Worm (Caenorhabditis elegans) whole organism, early embryonic: Measurements from ENCODE around the gene daf-6.

Experiments used
- B0310.2 ChIP-seq: sonication (generic microtip); optimal IDR thresholded peaks from 2 replicates; lab custom pipeline; 2016; ENCODE audit warnings: mild to moderate bottlenecking, missing genetic modification characterization, missing compliant biosample characterization
- F13C5.2 ChIP-seq: sonication (generic microtip); optimal IDR thresholded peaks from 2 replicates; lab custom pipeline; 2017; ENCODE audit warnings: mild to moderate bottlenecking, missing genetic modification characterization, inconsistent platforms, missing compliant biosample characterization
- aly-1 ChIP-seq: sonication (generic microtip); optimal IDR thresholded peaks from 2 replicates; lab custom pipeline; 2016; ENCODE audit warnings: missing genetic modification characterization, missing compliant biosample characterization
- ama-1 ChIP-seq: fragments of 150-350 bp; optimal IDR thresholded peaks from 2 replicates; lab custom pipeline; 2014
- ceh-13 ChIP-seq: fragments of 200-800 bp; sonication (Bioruptor generic); optimal IDR thresholded peaks from 2 replicates; lab custom pipeline; 2018; ENCODE audit warnings: mild to moderate bottlenecking, missing genetic modification characterization, missing compliant biosample characterization
- ceh-36 ChIP-seq: sonication (generic microtip); optimal IDR thresholded peaks from 2 replicates; lab custom pipeline; 2016; ENCODE audit warnings: missing genetic modification characterization, inconsistent platforms, missing compliant biosample characterization
- ets-7 ChIP-seq: sonication (generic microtip); optimal IDR thresholded peaks from 2 replicates; lab custom pipeline; 2016; ENCODE audit warnings: missing genotype, missing genetic modification characterization, missing compliant biosample characterization
- flt-1 ChIP-seq: fragments of 200-800 bp; sonication (Bioruptor generic); IDR thresholded peaks from 2 replicates; pipeline ENCODE4 v1.3.6; 2022; ENCODE audit warnings: missing genetic modification characterization, missing compliant biosample characterization
- hmbx-1 ChIP-seq: sonication (generic microtip); optimal IDR thresholded peaks from 2 replicates; lab custom pipeline; 2016; ENCODE audit warnings: mild to moderate bottlenecking, missing genetic modification characterization, missing compliant biosample characterization
- hmg-4 ChIP-seq: fragments of 200-800 bp; sonication (Bioruptor generic); optimal IDR thresholded peaks from 2 replicates; lab custom pipeline; 2018; ENCODE audit warnings: mild to moderate bottlenecking, missing genetic modification characterization, missing compliant biosample characterization
- hnd-1 ChIP-seq: sonication (generic microtip); optimal IDR thresholded peaks from 2 replicates; lab custom pipeline; 2016; ENCODE audit warnings: missing genetic modification characterization, missing compliant biosample characterization
- pes-1 ChIP-seq: fragments of 200-800 bp; sonication (Bioruptor generic); IDR thresholded peaks from 2 replicates; pipeline ENCODE4 v1.3.6; 2022; ENCODE audit warnings: missing genetic modification reagents, missing genetic modification characterization, missing compliant biosample characterization
- scrt-1 ChIP-seq: fragments of 200-800 bp; sonication (Bioruptor generic); IDR thresholded peaks from 2 replicates; pipeline ENCODE4 v1.3.6; 2022; ENCODE audit warnings: missing genetic modification characterization, missing compliant biosample characterization
- sea-1 ChIP-seq: fragments of 200-800 bp; sonication (Bioruptor generic); conservative IDR thresholded peaks from 2 replicates; pipeline ENCODE4 v1.3.6; 2022; ENCODE audit warnings: missing genetic modification characterization, missing compliant biosample characterization
- tbx-11 ChIP-seq: fragments of 200-800 bp; sonication (Bioruptor generic); IDR thresholded peaks from 2 replicates; pipeline ENCODE4 v1.3.6; 2022; ENCODE audit warnings: missing genetic modification characterization, missing compliant biosample characterization
- tbx-37 ChIP-seq: fragments of 200-800 bp; sonication (Bioruptor generic); conservative IDR thresholded peaks from 2 replicates; pipeline ENCODE4 v1.3.6; 2022; ENCODE audit warnings: missing genetic modification reagents, missing genetic modification characterization, missing compliant biosample characterization
- tra-4 ChIP-seq: sonication (generic microtip); optimal IDR thresholded peaks from 2 replicates; lab custom pipeline; 2017; ENCODE audit warnings: missing genetic modification characterization, missing compliant biosample characterization

Gene daf-6

ce11 chrX:14888188-14888587, at the start of gene daf-6:
Gene daf-6, plus strand, starts transcription at chrX:14888488.
- TF ChIP-seq scrt-1 (GFP tag; lab: Robert Waterston, UW) (no peak), hmbx-1 (tag; lab: Kevin White, UChicago) (no peak), pes-1 (GFP tag; lab: Robert Waterston, UW) (no peak), tbx-11 (GFP tag; lab: Robert Waterston, UW) (no peak)

ce11 chrX:14841030-14841429, 47.3 kb upstream of the daf-6 start:
- TF ChIP-seq hmg-4 (GFP tag; lab: Kevin White, UChicago): peak; percentile 82
- no peak for TF ChIP-seq pes-1 (GFP tag; lab: Robert Waterston, UW)
- no peak for TF ChIP-seq tbx-11 (GFP tag; lab: Robert Waterston, UW)
- TF ChIP-seq scrt-1 (GFP tag; lab: Robert Waterston, UW): no peak
- no peak for TF ChIP-seq ama-1 (lab: Kevin White, UChicago)
- 0 out of 2 replicates have a peak, but pooled peaks have one; percentile 39 for TF ChIP-seq sea-1
- TF ChIP-seq aly-1 (tag; lab: Kevin White, UChicago): no peak
- peak; percentile 73 for TF ChIP-seq F13C5.2 (tag; lab: Kevin White, UChicago)
- no peak for TF ChIP-seq tbx-37 (GFP tag; lab: Robert Waterston, UW)
- no peak for TF ChIP-seq B0310.2

ce11 chrX:14842846-14843369, 45.4 kb upstream of the daf-6 start:
- TF ChIP-seq scrt-1 (GFP tag; lab: Robert Waterston, UW) (no peak), tbx-11 (GFP tag; lab: Robert Waterston, UW) (no peak), ets-7 (tag; lab: Kevin White, UChicago) (no peak), ceh-13 (GFP tag; lab: Kevin White, UChicago) (no peak), aly-1 (tag; lab: Kevin White, UChicago) (no peak), F13C5.2 (tag; lab: Kevin White, UChicago) (no peak), pes-1 (GFP tag; lab: Robert Waterston, UW) (no peak), flt-1 (GFP tag; lab: Robert Waterston, UW) (no peak)

ce11 chrX:14844481-14844880, 43.8 kb upstream of the daf-6 start:
- TF ChIP-seq F13C5.2 (tag; lab: Kevin White, UChicago) (no peak), ceh-13 (GFP tag; lab: Kevin White, UChicago) (no peak)

ce11 chrX:14845637-14846036, 42.7 kb upstream of the daf-6 start, which contains the start of gene egrh-1:
Gene egrh-1, plus strand, starts transcription at chrX:14845937.
- TF ChIP-seq tra-4 (tag; lab: Kevin White, UChicago) (no peak), ama-1 (lab: Kevin White, UChicago) (no peak), ceh-36 (tag; lab: Kevin White, UChicago) (no peak), F13C5.2 (tag; lab: Kevin White, UChicago) (no peak), hnd-1 (tag; lab: Kevin White, UChicago) (no peak), aly-1 (tag; lab: Kevin White, UChicago) (no peak)

- TF ChIP-seq ceh-13 (GFP tag; lab: Kevin White, UChicago) (no peak), F13C5.2 (tag; lab: Kevin White, UChicago) (no peak), pes-1 (GFP tag; lab: Robert Waterston, UW) (no peak), hmbx-1 (tag; lab: Kevin White, UChicago) (no peak), sea-1 (no peak), B0310.2 (no peak), aly-1 (tag; lab: Kevin White, UChicago) (no peak), flt-1 (GFP tag; lab: Robert Waterston, UW) (no peak), hnd-1 (tag; lab: Kevin White, UChicago) (no peak), ets-7 (tag; lab: Kevin White, UChicago) (no peak), tbx-37 (GFP tag; lab: Robert Waterston, UW) (no peak), scrt-1 (GFP tag; lab: Robert Waterston, UW) (no peak), hmg-4 (GFP tag; lab: Kevin White, UChicago) (no peak), tbx-11 (GFP tag; lab: Robert Waterston, UW) (no peak)
These were observed 39.2 kb upstream of the daf-6 start, which contains the start of gene acd-3 for ce11 chrX:14849054-14849453. Gene acd-3, plus strand, starts transcription at chrX:14849275.

- TF ChIP-seq scrt-1 (GFP tag; lab: Robert Waterston, UW) (no peak), ceh-36 (tag; lab: Kevin White, UChicago) (no peak), tbx-11 (GFP tag; lab: Robert Waterston, UW) (no peak)
These were observed 36.4 kb upstream of the daf-6 start for ce11 chrX:14851904-14852303.

ce11 chrX:14853712-14854217, 34.5 kb upstream of the daf-6 start, which contains the start of the genes C27C12.1 and C27C12.4:
Gene C27C12.1, minus strand, starts transcription at chrX:14853762.
Gene C27C12.4, plus strand, starts transcription at chrX:14854086.
- TF ChIP-seq sea-1 (no peak), aly-1 (tag; lab: Kevin White, UChicago) (no peak), ama-1 (lab: Kevin White, UChicago) (no peak), ets-7 (tag; lab: Kevin White, UChicago) (no peak), hmbx-1 (tag; lab: Kevin White, UChicago) (no peak), tra-4 (tag; lab: Kevin White, UChicago) (no peak), hnd-1 (tag; lab: Kevin White, UChicago) (no peak), scrt-1 (GFP tag; lab: Robert Waterston, UW) (no peak), ceh-13 (GFP tag; lab: Kevin White, UChicago) (no peak), hmg-4 (GFP tag; lab: Kevin White, UChicago) (peak; percentile 67), F13C5.2 (tag; lab: Kevin White, UChicago) (peak; percentile 67), flt-1 (GFP tag; lab: Robert Waterston, UW) (no peak), pes-1 (GFP tag; lab: Robert Waterston, UW) (no peak), ceh-36 (tag; lab: Kevin White, UChicago) (no peak), tbx-11 (GFP tag; lab: Robert Waterston, UW) (no peak), tbx-37 (GFP tag; lab: Robert Waterston, UW) (peak; percentile 58; the same call in 1 of the 2 replicates), B0310.2 (no peak)
